Worm (Caenorhabditis elegans): ENCODE measurements around the gene F13H6.5.

The F13H6.5 gene

DNA sequence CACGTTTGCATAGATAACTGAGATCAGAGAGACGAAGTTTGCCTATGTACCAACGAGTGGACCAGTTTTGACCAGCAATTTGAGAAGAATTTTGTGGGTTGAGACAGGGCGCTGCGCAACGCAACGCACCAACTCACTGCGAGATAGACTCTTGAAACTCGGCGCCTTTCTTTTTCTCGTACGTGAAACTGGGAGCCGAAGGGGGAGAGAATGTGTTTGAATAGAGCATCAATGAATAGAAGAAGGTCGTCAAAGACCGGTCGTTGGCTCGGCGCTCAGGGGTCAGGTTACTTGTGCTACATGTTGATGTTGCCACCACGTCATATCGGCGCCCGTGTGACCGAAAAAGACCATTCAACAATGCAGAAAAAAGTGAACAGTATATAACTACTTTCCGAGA is 15.2 kb downstream of the F13H6.5 start:
- 0 out of 2 replicates have a peak, but pooled peaks have one; percentile 27 for TF ChIP-seq zfh-2 (GFP tag; conservative IDR thresholded peaks at IDR 0.05)
- TF ChIP-seq repo-1 (tag; optimal IDR thresholded peaks at IDR 0.05): no peak
- TF ChIP-seq cebp-1 (GFP tag; IDR thresholded peaks at IDR 0.05): no peak
- TF ChIP-seq cebp-1 (tag; optimal IDR thresholded peaks at IDR 0.05): peak; percentile 0

DNA sequence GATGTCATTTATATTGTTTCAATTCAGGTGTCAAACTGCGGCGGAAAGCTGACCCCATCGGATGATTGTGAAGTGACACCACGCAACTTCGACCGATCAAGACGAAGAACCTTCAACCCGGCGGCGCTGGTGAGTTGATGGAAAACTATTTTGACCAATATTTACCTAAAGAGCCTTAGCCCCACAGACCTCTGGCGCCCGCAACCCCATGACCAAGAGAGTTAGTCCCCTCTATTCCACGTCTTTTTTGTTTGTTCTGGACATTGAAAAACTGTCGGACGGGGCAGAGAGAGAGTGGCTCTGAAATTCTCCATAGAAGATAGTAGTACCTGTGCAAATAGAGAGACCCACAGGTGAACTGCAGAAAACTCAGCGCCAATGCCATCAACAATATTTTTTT is 16.0 kb downstream of the F13H6.5 start:
- TF ChIP-seq gei-17 (GFP tag; optimal IDR thresholded peaks at IDR 0.05) (no peak), nfyb-1 (GFP tag; IDR thresholded peaks at IDR 0.05) (0 out of 2 replicates have a peak, but pooled peaks have one; percentile 32)

DNA sequence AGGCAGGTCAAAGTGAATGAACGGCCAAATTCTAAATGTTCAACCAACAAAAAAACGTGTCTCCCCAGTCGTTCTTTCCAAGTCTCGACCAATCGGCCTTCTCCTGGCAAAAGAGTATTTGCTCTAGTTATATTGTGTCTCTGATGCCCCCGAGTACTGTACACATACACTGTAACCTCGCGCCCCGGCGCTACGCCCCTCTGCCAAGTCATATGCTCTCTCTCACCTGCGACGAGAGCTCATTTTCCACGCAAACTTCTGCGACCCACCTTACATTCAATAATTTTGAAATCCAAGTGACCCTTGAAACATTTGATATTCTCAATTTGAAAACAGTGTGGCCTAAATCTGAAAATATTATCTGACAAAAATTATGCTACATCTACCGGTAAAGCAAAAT is 17.5 kb downstream of the F13H6.5 start:
- TF ChIP-seq zfh-2 (GFP tag; conservative IDR thresholded peaks at IDR 0.05): peak; percentile 29; the same call in 1 of the 2 replicates
- TF ChIP-seq pha-4 (tag; optimal IDR thresholded peaks at IDR 0.05): peak; percentile 3
- no peak for TF ChIP-seq cebp-2 (GFP tag; IDR thresholded peaks at IDR 0.05)

DNA sequence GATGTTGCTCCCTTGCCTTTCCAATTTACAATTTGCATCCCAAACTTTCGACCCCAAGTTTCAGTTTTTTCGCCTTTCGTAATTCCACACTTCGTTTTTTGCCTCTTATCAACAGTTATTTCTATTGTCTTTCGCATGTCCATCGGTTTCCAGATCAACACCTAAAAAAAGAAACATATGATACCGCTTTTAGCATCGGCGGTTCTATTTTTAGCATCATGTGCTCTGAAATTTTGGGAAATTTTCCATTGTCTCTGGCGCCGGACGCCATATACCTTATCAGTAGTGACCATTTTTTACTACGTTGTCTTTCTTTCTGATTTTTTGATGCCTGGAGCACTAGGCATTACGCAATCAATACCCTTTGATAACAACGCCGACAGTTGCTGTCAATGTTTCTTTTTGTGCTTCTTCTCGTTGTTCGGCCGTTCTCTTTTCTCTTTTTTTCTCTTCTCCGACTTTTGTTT is 18.7 kb downstream of the F13H6.5 start, which contains the start of gene bcl-11:
Gene bcl-11 (plus strand): TSS at position 51 of the 467 bp plus-strand sequence.
- TF ChIP-seq ceh-91 (GFP tag; IDR thresholded peaks at IDR 0.05) (no peak), dox-1 (GFP tag; IDR thresholded peaks at IDR 0.05) (peak; percentile 34; the same call in 1 of the 2 replicates), dpff-1 (tag; optimal IDR thresholded peaks at IDR 0.05) (no peak), attf-3 (GFP tag; conservative IDR thresholded peaks at IDR 0.05) (no peak), zim-3 (tag; optimal IDR thresholded peaks at IDR 0.05) (no peak), tbx-9 (tag; optimal IDR thresholded peaks at IDR 0.05; ENCODE audit: borderline replicate concordance) (no peak), lag-1 (GFP tag; IDR thresholded peaks at IDR 0.05) (no peak), bed-1 (GFP tag; IDR thresholded peaks at IDR 0.05) (no peak), athp-1 (tag; optimal IDR thresholded peaks at IDR 0.05) (no peak), hmg-20 (GFP tag; IDR thresholded peaks at IDR 0.05) (no peak), attf-5 (GFP tag; optimal IDR thresholded peaks at IDR 0.05) (no peak), chd-7 (tag; optimal IDR thresholded peaks at IDR 0.05) (no peak), let-526 (GFP tag; IDR thresholded peaks at IDR 0.05) (no peak), zfh-2 (GFP tag; conservative IDR thresholded peaks at IDR 0.05) (no peak), attf-6 (GFP tag; IDR thresholded peaks at IDR 0.05) (no peak), Y67H2A.10 (GFP tag; conservative IDR thresholded peaks at IDR 0.05) (no peak), cebp-1 (GFP tag; IDR thresholded peaks at IDR 0.05) (no peak; the same call in 1 of the 2 replicates), cebp-1 (tag; optimal IDR thresholded peaks at IDR 0.05) (peak; percentile 60), ztf-18 (tag; optimal IDR thresholded peaks at IDR 0.05) (no peak), repo-1 (tag; optimal IDR thresholded peaks at IDR 0.05) (no peak), egrh-3 (GFP tag; IDR thresholded peaks at IDR 0.05) (no peak), cebp-2 (GFP tag; IDR thresholded peaks at IDR 0.05) (no peak), mel-28 (tag; optimal IDR thresholded peaks at IDR 0.05; ENCODE audit: borderline replicate concordance) (no peak), hlh-26 (GFP tag; conservative IDR thresholded peaks at IDR 0.05) (no peak), nhr-80 (tag; optimal IDR thresholded peaks at IDR 0.05) (peak; percentile 90), let-607 (tag; optimal IDR thresholded peaks at IDR 0.05) (peak in 1 of 2 experiments; percentile 26), atf-7 (tag; optimal IDR thresholded peaks at IDR 0.05) (peak; percentile 24), B0035.1 (tag; optimal IDR thresholded peaks at IDR 0.05) (no peak)

DNA sequence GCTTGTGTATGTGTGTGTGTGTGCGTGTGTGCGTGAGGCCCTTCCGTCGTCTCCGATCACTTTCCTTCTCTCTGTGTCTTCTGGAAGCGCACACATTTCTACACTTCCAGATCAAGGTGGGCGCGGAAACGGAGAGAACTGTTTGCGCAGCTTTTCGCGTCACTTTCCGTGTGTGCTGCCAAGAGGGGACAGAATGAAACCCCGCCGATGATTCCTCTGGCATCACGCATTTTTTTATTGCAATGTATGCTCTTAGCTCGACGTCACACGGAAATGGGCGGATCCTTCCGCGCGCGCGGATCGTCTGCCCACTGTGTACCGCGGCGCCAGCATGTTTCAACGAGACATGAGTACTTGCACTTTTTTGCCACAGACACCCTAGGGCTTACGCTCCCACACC is 19.3 kb downstream of the F13H6.5 start:
- TF ChIP-seq dox-1 (GFP tag; IDR thresholded peaks at IDR 0.05) (peak; percentile 33; the same call in 1 of the 2 replicates), zfh-2 (GFP tag; conservative IDR thresholded peaks at IDR 0.05) (peak; percentile 87), ets-4 (GFP tag; optimal IDR thresholded peaks at IDR 0.05) (no peak)

Data from whole organism, young adult.